Fruit fly (Drosophila melanogaster) whole organism, embryonic: ENCODE data around the gene CG11597.

Experiments used
- CG10209 ChIP-seq: fragments of 200-800 bp; sonication (Bioruptor generic); optimal IDR thresholded peaks from 3 replicates; lab custom pipeline; 2017; ENCODE audit warnings: missing biosample characterization, mild to moderate bottlenecking, missing genetic modification characterization, missing genetic modification reagents
- CG10366 ChIP-seq: fragments of 200-800 bp; sonication (Bioruptor generic); IDR thresholded peaks from 2 replicates; pipeline ENCODE4 v1.3.6; 2022; ENCODE audit warnings: missing biosample characterization, missing genetic modification characterization
- CG11504 ChIP-seq: fragments of 200-800 bp; sonication (Bioruptor generic); optimal IDR thresholded peaks from 3 replicates; lab custom pipeline; 2019; ENCODE audit warnings: missing biosample characterization, mild to moderate bottlenecking, missing genetic modification characterization, moderate library complexity
- CG12942 ChIP-seq: fragments of 200-800 bp; sonication (Bioruptor generic); optimal IDR thresholded peaks from 3 replicates; lab custom pipeline; 2016; ENCODE audit warnings: missing biosample characterization, missing genetic modification characterization
- CG17186 ChIP-seq: fragments of 200-800 bp; sonication (Bioruptor generic); optimal IDR thresholded peaks from 3 replicates; lab custom pipeline; 2017; ENCODE audit warnings: missing biosample characterization, missing genetic modification reagents, missing genetic modification characterization
- CG17359 ChIP-seq: fragments of 200-800 bp; sonication (Bioruptor generic); optimal IDR thresholded peaks from 3 replicates; lab custom pipeline; 2018; ENCODE audit warnings: missing biosample characterization, mild to moderate bottlenecking, missing genetic modification characterization, moderate library complexity
- CG17912 ChIP-seq: fragments of 200-800 bp; sonication (Bioruptor generic); optimal IDR thresholded peaks from 2 replicates; lab custom pipeline; 2018; ENCODE audit warnings: missing biosample characterization, mild to moderate bottlenecking, missing genetic modification characterization
- CG2199 ChIP-seq: fragments of 200-800 bp; sonication (Bioruptor generic); IDR thresholded peaks from 3 replicates; pipeline ENCODE4 v1.3.6; 2022; ENCODE audit warnings: missing biosample characterization, missing genetic modification characterization
- CG3838 ChIP-seq: fragments of 200-800 bp; sonication (Bioruptor generic); optimal IDR thresholded peaks from 3 replicates; lab custom pipeline; 2016; ENCODE audit warnings: missing biosample characterization, missing genetic modification characterization
- CG4360 ChIP-seq: fragments of 200-800 bp; sonication (Bioruptor generic); IDR thresholded peaks from 2 replicates; pipeline ENCODE4 v1.3.6; 2022; ENCODE audit warnings: missing biosample characterization, missing genetic modification characterization
- CG43689 ChIP-seq: fragments of 200-800 bp; sonication (Bioruptor generic); IDR thresholded peaks from 2 replicates; pipeline ENCODE4 v1.3.6; 2022; ENCODE audit warnings: missing biosample characterization, missing genetic modification characterization
- CG9876 ChIP-seq: fragments of 200-800 bp; sonication (Bioruptor generic); optimal IDR thresholded peaks from 2 replicates; lab custom pipeline; 2016; ENCODE audit warnings: missing biosample characterization, missing genetic modification characterization
- Dip3 ChIP-seq: fragments of 200-800 bp; sonication (Bioruptor generic); optimal IDR thresholded peaks from 3 replicates; lab custom pipeline; 2016; ENCODE audit warnings: missing biosample characterization, missing genetic modification characterization
- Hey ChIP-seq: fragments of 200-800 bp; sonication (Bioruptor generic); optimal IDR thresholded peaks from 3 replicates; lab custom pipeline; 2018; ENCODE audit warnings: missing biosample characterization, mild to moderate bottlenecking, missing genetic modification characterization
- Med ChIP-seq: fragments of 200-800 bp; sonication (Bioruptor generic); peaks from one replicate; lab custom pipeline; 2016; ENCODE audit warnings: missing biosample characterization, missing genetic modification characterization, mild to moderate bottlenecking, inconsistent platforms, moderate library complexity
- NFAT ChIP-seq: fragments of 200-800 bp; sonication (Bioruptor generic); IDR thresholded peaks from 2 replicates; pipeline ENCODE4 v1.3.6; 2022; ENCODE audit warnings: missing biosample characterization, missing genetic modification characterization
- Vsx1 ChIP-seq: fragments of 200-800 bp; sonication (Bioruptor generic); optimal IDR thresholded peaks from 2 replicates; lab custom pipeline; 2017; ENCODE audit warnings: missing biosample characterization, mild to moderate bottlenecking, missing genetic modification characterization, missing genetic modification reagents
- cato ChIP-seq: fragments of 200-800 bp; sonication (Bioruptor generic); optimal IDR thresholded peaks from 2 replicates; lab custom pipeline; 2016; ENCODE audit warnings: missing biosample characterization, missing genetic modification characterization, borderline replicate concordance
- crol ChIP-seq: fragments of 200-800 bp; sonication (Bioruptor generic); IDR thresholded peaks from 2 replicates; pipeline ENCODE4 v1.3.6; 2022; ENCODE audit warnings: missing biosample characterization, missing genetic modification characterization
- eve ChIP-seq, 2 experiments: fragments of >200 bp; optimal IDR thresholded peaks; 2 replicates each; lab custom pipeline; 2017; ENCODE audit warnings: missing biosample characterization in 2 of 2, missing genetic modification characterization in 2 of 2
- fd3F ChIP-seq: fragments of 200-800 bp; sonication (Bioruptor generic); optimal IDR thresholded peaks from 2 replicates; lab custom pipeline; 2018; ENCODE audit warnings: missing biosample characterization, mild to moderate bottlenecking, missing genetic modification characterization, moderate library complexity
- fd64A ChIP-seq: fragments of 200-800 bp; sonication (Bioruptor generic); optimal IDR thresholded peaks from 3 replicates; lab custom pipeline; 2018; ENCODE audit warnings: missing biosample characterization, mild to moderate bottlenecking, missing genetic modification characterization
- fru ChIP-seq: fragments of >200 bp; optimal IDR thresholded peaks from 2 replicates; lab custom pipeline; 2017
- ftz-f1 ChIP-seq: fragments of 200-800 bp; sonication (Bioruptor generic); optimal IDR thresholded peaks from 2 replicates; lab custom pipeline; 2016; ENCODE audit warnings: missing biosample characterization, missing genetic modification characterization
- gsb-n ChIP-seq: fragments of 200-800 bp; sonication (Bioruptor generic); optimal IDR thresholded peaks from 3 replicates; lab custom pipeline; 2018; ENCODE audit warnings: missing biosample characterization, mild to moderate bottlenecking, missing genetic modification characterization
- klu ChIP-seq: fragments of 200-800 bp; sonication (Bioruptor generic); IDR thresholded peaks from 2 replicates; pipeline ENCODE4 v1.3.6; 2022; ENCODE audit warnings: missing biosample characterization, missing genetic modification characterization
- mam ChIP-seq: fragments of 200-800 bp; sonication (Bioruptor generic); optimal IDR thresholded peaks from 3 replicates; lab custom pipeline; 2016; ENCODE audit warnings: missing biosample characterization, missing genetic modification characterization
- nerfin-1 ChIP-seq: fragments of 200-800 bp; sonication (Bioruptor generic); optimal IDR thresholded peaks from 3 replicates; lab custom pipeline; 2019; ENCODE audit warnings: missing biosample characterization, mild to moderate bottlenecking, missing genetic modification characterization, moderate library complexity
- odd ChIP-seq: fragments of 200-800 bp; sonication (Bioruptor generic); optimal IDR thresholded peaks from 2 replicates; lab custom pipeline; 2017; ENCODE audit warnings: missing biosample characterization, mild to moderate bottlenecking, missing genetic modification characterization
- pros ChIP-seq: fragments of 200-800 bp; sonication (Bioruptor generic); optimal IDR thresholded peaks from 3 replicates; lab custom pipeline; 2019; ENCODE audit warnings: missing biosample characterization, mild to moderate bottlenecking, missing genetic modification characterization, moderate library complexity
- ranshi ChIP-seq: fragments of 200-800 bp; sonication (Bioruptor generic); IDR thresholded peaks from 2 replicates; pipeline ENCODE4 v1.3.6; 2022; ENCODE audit warnings: missing biosample characterization, missing genetic modification characterization
- shn ChIP-seq: fragments of 200-800 bp; sonication (Bioruptor generic); optimal IDR thresholded peaks from 3 replicates; lab custom pipeline; 2016; ENCODE audit warnings: missing biosample characterization, missing genetic modification characterization
- tll ChIP-seq, 2 experiments: fragments of 200-800 bp in 1 of 2; fragments of >200 bp in 1 of 2; sonication (Bioruptor generic) in 1 of 2; optimal IDR thresholded peaks; 2 replicates each; lab custom pipeline; 2017 to 2019; ENCODE audit warnings: missing biosample characterization in 2 of 2, missing genetic modification characterization in 2 of 2, mild to moderate bottlenecking in 1 of 2, moderate library complexity in 1 of 2
- twi ChIP-seq: fragments of 200-800 bp; optimal IDR thresholded peaks from 2 replicates; lab custom pipeline; 2019; ENCODE audit warnings: missing biosample characterization, mild to moderate bottlenecking, missing genetic modification characterization, moderate library complexity
- tx ChIP-seq: fragments of 200-800 bp; sonication (Bioruptor generic); optimal IDR thresholded peaks from 2 replicates; lab custom pipeline; 2016; ENCODE audit warnings: missing biosample characterization, missing genetic modification characterization
- wdn ChIP-seq: fragments of 200-800 bp; sonication (Bioruptor generic); IDR thresholded peaks from 2 replicates; pipeline ENCODE4 v1.3.6; 2022; ENCODE audit warnings: missing biosample characterization, missing genetic modification characterization

The CG11597 gene

DNA sequence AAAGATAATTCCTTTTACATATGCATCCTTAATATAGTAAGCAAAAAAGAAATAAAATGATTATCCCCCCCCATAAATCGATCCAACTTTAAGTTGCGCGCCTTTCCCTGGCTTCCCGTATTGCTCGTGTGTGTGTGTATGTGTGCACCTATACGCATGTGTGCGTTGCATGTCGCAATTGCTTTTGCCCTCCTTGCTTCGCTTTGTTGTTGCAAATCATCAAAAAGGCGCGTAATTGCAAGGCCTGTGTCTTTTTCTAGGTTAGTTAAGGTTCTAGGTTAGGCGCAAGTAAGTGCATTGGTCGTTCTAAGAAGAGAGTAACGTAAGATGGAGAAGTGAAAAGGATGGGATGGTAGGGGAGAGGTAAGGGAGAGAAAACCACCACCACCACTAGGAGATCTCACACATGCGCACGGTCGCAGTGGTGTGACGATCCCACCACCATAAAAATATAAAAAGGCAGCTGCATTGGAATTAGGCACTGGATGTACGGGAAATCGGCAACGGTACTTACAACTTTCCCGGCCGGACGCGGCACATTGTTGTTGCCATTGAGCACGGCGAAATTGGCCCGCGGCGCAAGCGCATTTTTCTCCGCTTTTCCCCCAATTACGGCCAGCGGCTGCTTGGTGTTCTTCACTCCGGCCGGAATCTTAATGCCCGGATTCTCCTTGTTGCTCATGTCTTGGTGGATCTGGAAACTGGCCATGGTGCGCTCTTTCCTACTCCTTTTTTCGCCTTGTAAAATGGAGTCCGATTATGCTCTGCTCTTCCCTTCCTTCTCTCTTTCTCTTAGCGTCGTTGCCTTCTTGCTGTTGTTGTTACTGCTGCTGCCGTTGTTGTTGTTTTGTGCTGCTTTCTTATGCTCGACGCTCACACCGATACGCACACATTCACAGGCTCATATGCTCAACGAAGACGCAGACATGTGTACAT, 10.6 kb upstream of the CG11597 start (continued):
- TF ChIP-seq CG12942 (GFP tag; lab: Kevin White, UChicago) (no peak), ftz-f1 (no peak), Dip3 (GFP tag; lab: Kevin White, UChicago) (no peak), crol (peak; percentile 71; the same call in 1 of the 2 replicates), klu (no peak), CG3838 (GFP tag; lab: Kevin White, UChicago) (no peak), ranshi (GFP tag; lab: Robert Waterston, UW) (0 out of 2 replicates have a peak, but pooled peaks have one; percentile 22), Hey (tag; lab: Kevin White, UChicago) (no peak), tx (GFP tag; lab: Kevin White, UChicago) (no peak), fd64A (GFP tag; lab: Kevin White, UChicago) (no peak), fd3F (GFP tag; lab: Kevin White, UChicago) (no peak), CG11504 (tag; lab: Kevin White, UChicago) (no peak), nerfin-1 (tag; lab: Kevin White, UChicago) (peak; percentile 87), CG10366 (GFP tag; lab: Robert Waterston, UW) (no peak), cato (GFP tag; lab: Kevin White, UChicago) (no peak), odd (GFP tag; lab: Kevin White, UChicago) (no peak), pros (GFP tag; lab: Kevin White, UChicago) (peak; percentile 92)

DNA sequence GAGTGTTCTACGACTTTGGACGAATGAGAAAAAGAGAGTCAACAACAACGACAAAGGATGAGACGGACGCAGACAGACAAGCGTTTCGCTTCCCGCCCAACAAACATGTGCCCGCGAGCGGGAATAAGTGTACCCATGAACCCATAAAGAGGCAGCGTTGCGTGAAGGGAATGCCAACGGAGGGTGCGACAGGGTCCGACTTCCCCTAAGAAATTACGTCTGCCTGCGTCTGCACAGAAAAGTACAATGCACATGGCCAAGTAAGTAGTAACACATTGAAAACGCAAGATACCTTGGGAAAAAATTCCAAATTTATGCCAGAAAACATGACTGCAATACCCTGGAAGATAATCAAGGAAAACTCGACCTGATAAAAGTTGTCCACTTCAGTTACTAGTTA, 9.1 kb upstream of the CG11597 start:
- TF ChIP-seq CG10366 (GFP tag; lab: Robert Waterston, UW) (no peak), fru (no peak), pros (GFP tag; lab: Kevin White, UChicago) (peak; percentile 58), CG10209 (GFP tag; lab: Kevin White, UChicago) (no peak), twi (tag; lab: Kevin White, UChicago) (peak; percentile 85), nerfin-1 (tag; lab: Kevin White, UChicago) (peak; percentile 15), Med (GFP tag; lab: Kevin White, UChicago) (peak; percentile 6), CG4360 (GFP tag; lab: Robert Waterston, UW) (peak; percentile 57), CG2199 (GFP tag; lab: Robert Waterston, UW) (peak; percentile 69; the same call in 2 of the 3 replicates), gsb-n (tag; lab: Kevin White, UChicago) (no peak), mam (GFP tag; lab: Kevin White, UChicago) (no peak), Vsx1 (no peak), tll (GFP tag; optimal IDR thresholded peaks at IDR 0.05; lab: Kevin White, UChicago) (peak in 1 of 2 experiments; percentile 71), wdn (GFP tag; lab: Robert Waterston, UW) (no peak)

DNA sequence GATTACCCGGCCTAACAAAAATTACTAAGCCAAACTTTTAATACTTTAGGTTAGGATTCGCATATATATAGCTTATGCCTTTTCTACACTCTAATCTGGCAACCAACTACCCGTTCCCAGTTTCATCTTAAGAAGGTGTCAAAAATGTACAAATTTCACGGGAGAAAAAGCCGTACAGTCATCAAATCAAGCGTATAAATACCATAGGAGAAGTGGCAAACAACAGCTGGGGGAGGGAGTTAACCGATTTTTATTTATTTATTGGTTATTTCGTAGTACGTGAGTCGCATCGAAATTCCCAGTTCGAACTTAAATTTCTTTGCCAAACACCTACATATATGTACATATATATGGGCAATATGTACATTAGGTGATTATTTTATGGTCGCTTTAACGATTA, 6.7 kb upstream of the CG11597 start, which contains the start of gene CG7264:
CG7264 (plus strand) TSS at position 301 of the 400 bp plus-strand sequence.
- TF ChIP-seq shn (GFP tag; lab: Kevin White, UChicago), result no peak
- TF ChIP-seq eve (GFP tag; optimal IDR thresholded peaks at IDR 0.05; lab: Kevin White, UChicago), result no peak
- no peak for TF ChIP-seq CG9876 (GFP tag; lab: Kevin White, UChicago)
- no peak for TF ChIP-seq CG17912
- TF ChIP-seq NFAT (GFP tag; lab: Robert Waterston, UW), result no peak
- no peak for TF ChIP-seq CG43689 (GFP tag; lab: Robert Waterston, UW)
- TF ChIP-seq CG17359 (tag; lab: Kevin White, UChicago), result no peak
- TF ChIP-seq CG17186, result no peak
